Worm (Caenorhabditis elegans) whole organism, L1 larva: Measurements from ENCODE around the gene F18A12.2.
A peak's percentile ranks its signal among the peaks of the same experiment; 100 is the strongest.

Source experiments
- C04F5.9 ChIP-seq: sonication (generic microtip); optimal IDR thresholded peaks from 2 replicates; lab custom pipeline; 2016; ENCODE audit warnings: missing genetic modification characterization, missing compliant biosample characterization
- C16A3.4 ChIP-seq: fragments of 150-350 bp; optimal IDR thresholded peaks from 2 replicates; lab custom pipeline; 2014; ENCODE audit warnings: missing biosample characterization, missing genetic modification characterization
- Y116A8C.19 ChIP-seq: sonication (generic microtip); optimal IDR thresholded peaks from 2 replicates; lab custom pipeline; 2016; ENCODE audit warnings: missing compliant biosample characterization, missing genetic modification characterization, borderline replicate concordance
- ama-1 ChIP-seq: fragments of 150-350 bp; optimal IDR thresholded peaks from 2 replicates; lab custom pipeline; 2014
- blmp-1 ChIP-seq: fragments of 150-350 bp; optimal IDR thresholded peaks from 2 replicates; lab custom pipeline; 2014; ENCODE audit warnings: missing biosample characterization, missing genetic modification characterization
- ceh-8 ChIP-seq: fragments of 200-800 bp; sonication (Bioruptor generic); optimal IDR thresholded peaks from 2 replicates; lab custom pipeline; 2018; ENCODE audit warnings: mild to moderate bottlenecking, missing genetic modification characterization, moderate library complexity, missing compliant biosample characterization
- ces-1 ChIP-seq: fragments of 150-350 bp; optimal IDR thresholded peaks from 2 replicates; lab custom pipeline; 2014; ENCODE audit warnings: missing biosample characterization, missing genetic modification reagents, missing genetic modification characterization
- efl-1 ChIP-seq, 4 experiments: fragments of 150-350 bp; optimal IDR thresholded peaks in 3 of 4; peaks in 1 of 4; 1 replicate in 1 of 4; 2 replicates in 3 of 4; lab custom pipeline; 2014; ENCODE audit warnings: missing biosample characterization in 2 of 4, missing genetic modification characterization in 2 of 4, missing genetic modification reagents in 2 of 4
- efl-3 ChIP-seq: fragments of 200-800 bp; sonication (Bioruptor generic); optimal IDR thresholded peaks from 2 replicates; lab custom pipeline; 2018; ENCODE audit warnings: mild to moderate bottlenecking, missing genetic modification characterization, missing compliant biosample characterization
- elt-2 ChIP-seq: sonication (generic microtip); optimal IDR thresholded peaks from 2 replicates; lab custom pipeline; 2016; ENCODE audit warnings: missing genetic modification characterization, mild to moderate bottlenecking, inconsistent platforms, missing compliant biosample characterization, missing genetic modification reagents
- ets-5 ChIP-seq: fragments of 200-800 bp; sonication (Bioruptor generic); IDR thresholded peaks from 2 replicates; pipeline ENCODE4 v1.3.6; 2022; ENCODE audit warnings: missing genetic modification characterization, missing compliant biosample characterization
- fkh-10 ChIP-seq: sonication (generic microtip); optimal IDR thresholded peaks from 2 replicates; lab custom pipeline; 2017; ENCODE audit warnings: missing biosample characterization, missing genetic modification reagents, missing genetic modification characterization
- fos-1 ChIP-seq: fragments of 150-350 bp; optimal IDR thresholded peaks from 2 replicates; lab custom pipeline; 2014; ENCODE audit warnings: missing biosample characterization, missing genetic modification characterization
- hlh-4 ChIP-seq: sonication (generic microtip); optimal IDR thresholded peaks from 2 replicates; lab custom pipeline; 2016; ENCODE audit warnings: mild to moderate bottlenecking, missing genetic modification characterization, missing compliant biosample characterization
- hpl-2 ChIP-seq: fragments of 150-350 bp; optimal IDR thresholded peaks from 2 replicates; lab custom pipeline; 2014; ENCODE audit warnings: missing biosample characterization, missing genetic modification reagents, missing genetic modification characterization
- irx-1 ChIP-seq: sonication (generic microtip); optimal IDR thresholded peaks from 2 replicates; lab custom pipeline; 2016; ENCODE audit warnings: missing genetic modification characterization, missing compliant biosample characterization
- jun-1 ChIP-seq: fragments of 150-350 bp; optimal IDR thresholded peaks from 2 replicates; lab custom pipeline; 2014; ENCODE audit warnings: missing biosample characterization, missing genetic modification reagents, missing genetic modification characterization
- lin-39 ChIP-seq: fragments of 150-350 bp; optimal IDR thresholded peaks from 2 replicates; lab custom pipeline; 2014; ENCODE audit warnings: missing biosample characterization, missing genetic modification reagents, missing genetic modification characterization
- lsy-2 ChIP-seq, 2 experiments: fragments of 150-350 bp; optimal IDR thresholded peaks; 2 replicates each; lab custom pipeline; 2014; ENCODE audit warnings: missing biosample characterization in 2 of 2, missing genetic modification characterization in 2 of 2
- mab-9 ChIP-seq: fragments of 200-800 bp; sonication (Bioruptor generic); IDR thresholded peaks from 2 replicates; pipeline ENCODE4 v1.3.6; 2022; ENCODE audit warnings: missing genetic modification reagents, missing genetic modification characterization, missing compliant biosample characterization
- nhr-11 ChIP-seq: fragments of 150-350 bp; optimal IDR thresholded peaks from 2 replicates; lab custom pipeline; 2014; ENCODE audit warnings: missing biosample characterization, missing genetic modification characterization
- nhr-19 ChIP-seq: fragments of 200-800 bp; sonication (Bioruptor generic); conservative IDR thresholded peaks from 2 replicates; pipeline ENCODE4 v1.3.6; 2022; ENCODE audit warnings: missing genetic modification characterization, missing compliant biosample characterization
- nhr-237 ChIP-seq: fragments of 150-350 bp; optimal IDR thresholded peaks from 2 replicates; lab custom pipeline; 2014; ENCODE audit warnings: missing biosample characterization, missing genetic modification characterization
- nhr-47 ChIP-seq: sonication (generic microtip); optimal IDR thresholded peaks from 2 replicates; lab custom pipeline; 2016; ENCODE audit warnings: mild to moderate bottlenecking, missing genetic modification characterization, moderate library complexity, missing compliant biosample characterization
- nhr-77 ChIP-seq: fragments of 150-350 bp; optimal IDR thresholded peaks from 2 replicates; lab custom pipeline; 2014; ENCODE audit warnings: missing biosample characterization, missing genetic modification characterization
- nhr-84 ChIP-seq: sonication (generic microtip); optimal IDR thresholded peaks from 2 replicates; lab custom pipeline; 2017; ENCODE audit warnings: missing biosample characterization, missing genetic modification characterization
- nhr-90 ChIP-seq: sonication (generic microtip); optimal IDR thresholded peaks from 2 replicates; lab custom pipeline; 2016; ENCODE audit warnings: mild to moderate bottlenecking, missing genetic modification characterization, missing compliant biosample characterization; ENCODE audit not compliant: poor library complexity
- rnt-1 ChIP-seq: sonication (generic microtip); optimal IDR thresholded peaks from 2 replicates; lab custom pipeline; 2016; ENCODE audit warnings: mild to moderate bottlenecking, missing genetic modification characterization, moderate library complexity, missing compliant biosample characterization
- skn-1 ChIP-seq: fragments of 150-350 bp; optimal IDR thresholded peaks from 2 replicates; lab custom pipeline; 2014; ENCODE audit warnings: missing biosample characterization, missing genetic modification characterization
- snpc-4 ChIP-seq: fragments of 150-350 bp; optimal IDR thresholded peaks from 2 replicates; lab custom pipeline; 2014; ENCODE audit warnings: missing biosample characterization, missing genetic modification characterization
- snu-23 ChIP-seq: sonication (generic microtip); optimal IDR thresholded peaks from 2 replicates; lab custom pipeline; 2016; ENCODE audit warnings: missing genetic modification characterization, missing compliant biosample characterization
- sptf-1 ChIP-seq: fragments of 150-350 bp; optimal IDR thresholded peaks from 2 replicates; lab custom pipeline; 2014; ENCODE audit warnings: missing biosample characterization, missing genetic modification characterization
- unc-30 ChIP-seq: sonication (generic microtip); optimal IDR thresholded peaks from 2 replicates; lab custom pipeline; 2017; ENCODE audit warnings: missing biosample characterization, missing genetic modification characterization
- unc-62 ChIP-seq: fragments of 150-350 bp; optimal IDR thresholded peaks from 2 replicates; lab custom pipeline; 2014; ENCODE audit warnings: missing biosample characterization, missing genetic modification reagents, missing genetic modification characterization
- unc-98 ChIP-seq: fragments of 200-800 bp; sonication (Bioruptor generic); IDR thresholded peaks from 2 replicates; pipeline ENCODE4 v1.3.6; 2022; ENCODE audit warnings: missing genetic modification characterization, missing compliant biosample characterization
- xbp-1 ChIP-seq: sonication (generic microtip); optimal IDR thresholded peaks from 2 replicates; lab custom pipeline; 2016; ENCODE audit warnings: missing genetic modification characterization, missing compliant biosample characterization
- zag-1 ChIP-seq: fragments of 150-350 bp; optimal IDR thresholded peaks from 2 replicates; lab custom pipeline; 2014; ENCODE audit warnings: missing biosample characterization, missing genetic modification characterization

F18A12.2 gene

ce11 chrII:3414383-3414910 is at the start of gene F18A12.2, which contains the start of gene F18A12.7:
F18A12.2 (plus strand) TSS chrII:3414860.
F18A12.7 (minus strand) TSS chrII:3414483.
- TF ChIP-seq efl-1 (optimal IDR thresholded peaks at IDR 0.05; lab: Kevin White, UChicago) (no peak), efl-1 (GFP tag; optimal IDR thresholded peaks at IDR 0.05 in 1 of 2; lab: Kevin White, UChicago) (no peak), unc-30 (tag; lab: Kevin White, UChicago) (no peak)

ce11 chrII:3367100-3367499 is 47.6 kb upstream of the F18A12.2 start, which contains the start of gene Y49F6C.6:
Y49F6C.6 (minus strand) TSS chrII:3367200.
- TF ChIP-seq elt-2 (tag; lab: Kevin White, UChicago) (no peak), hpl-2 (GFP tag; lab: Kevin White, UChicago) (no peak), mab-9 (GFP tag; lab: Robert Waterston, UW) (no peak), jun-1 (no peak), snpc-4 (tag; lab: Kevin White, UChicago) (no peak), fos-1 (no peak), nhr-84 (no peak), nhr-237 (no peak), sptf-1 (tag; lab: Kevin White, UChicago) (no peak), C04F5.9 (tag; lab: Kevin White, UChicago) (no peak), C16A3.4 (tag; lab: Kevin White, UChicago) (no peak)

ce11 chrII:3368097-3368496 is 46.6 kb upstream of the F18A12.2 start, which contains the start of gene Y49F6C.7:
Y49F6C.7 (minus strand) TSS chrII:3368197.
- TF ChIP-seq nhr-11 (no peak), nhr-90 (tag; lab: Kevin White, UChicago) (no peak), elt-2 (tag; lab: Kevin White, UChicago) (no peak), unc-30 (tag; lab: Kevin White, UChicago) (no peak), lin-39 (tag; lab: Kevin White, UChicago) (no peak), lsy-2 (tag; optimal IDR thresholded peaks at IDR 0.05; lab: Kevin White, UChicago) (no peak), ets-5 (no peak), C16A3.4 (tag; lab: Kevin White, UChicago) (no peak), unc-98 (GFP tag; lab: Robert Waterston, UW) (no peak), nhr-84 (no peak), ces-1 (no peak), snpc-4 (tag; lab: Kevin White, UChicago) (no peak), hlh-4 (tag; lab: Kevin White, UChicago) (no peak)

- TF ChIP-seq ets-5 (no peak), rnt-1 (tag; lab: Kevin White, UChicago) (peak; percentile 4), hpl-2 (GFP tag; lab: Kevin White, UChicago) (no peak), nhr-77 (tag; lab: Kevin White, UChicago) (no peak), efl-1 (optimal IDR thresholded peaks at IDR 0.05; lab: Kevin White, UChicago) (no peak), efl-1 (GFP tag; optimal IDR thresholded peaks at IDR 0.05 in 1 of 2; lab: Kevin White, UChicago) (peak in 1 of 2 experiments; percentile 33), nhr-90 (tag; lab: Kevin White, UChicago) (no peak), lsy-2 (tag; optimal IDR thresholded peaks at IDR 0.05; lab: Kevin White, UChicago) (peak; percentile 38 to 50), irx-1 (tag; lab: Kevin White, UChicago) (no peak)
Measured at ce11 chrII:3370061-3370460, 44.6 kb upstream of the F18A12.2 start, which contains the start of gene Y49F6C.8. Y49F6C.8 (minus strand) TSS chrII:3370111.

- TF ChIP-seq snpc-4 (tag; lab: Kevin White, UChicago) (no peak), lsy-2 (tag; optimal IDR thresholded peaks at IDR 0.05; lab: Kevin White, UChicago) (no peak), C16A3.4 (tag; lab: Kevin White, UChicago) (no peak), nhr-47 (tag; lab: Kevin White, UChicago) (no peak), ama-1 (no peak), zag-1 (tag; lab: Kevin White, UChicago) (no peak), ceh-8 (GFP tag; lab: Kevin White, UChicago) (no peak)
Measured at ce11 chrII:3371010-3371409, 43.6 kb upstream of the F18A12.2 start, which contains the start of gene bath-23. bath-23 (plus strand) TSS chrII:3371310.

ce11 chrII:3373875-3374274 is 40.8 kb upstream of the F18A12.2 start:
- TF ChIP-seq snu-23 (GFP tag; lab: Kevin White, UChicago) (no peak), nhr-19 (GFP tag; lab: Robert Waterston, UW) (no peak), efl-1 (optimal IDR thresholded peaks at IDR 0.05; lab: Kevin White, UChicago) (peak in 1 of 2 experiments; percentile 4), efl-1 (GFP tag; optimal IDR thresholded peaks at IDR 0.05 in 1 of 2; lab: Kevin White, UChicago) (no peak), ceh-8 (GFP tag; lab: Kevin White, UChicago) (no peak), Y116A8C.19 (tag; lab: Kevin White, UChicago) (no peak), hpl-2 (GFP tag; lab: Kevin White, UChicago) (no peak), unc-98 (GFP tag; lab: Robert Waterston, UW) (no peak), xbp-1 (tag; lab: Kevin White, UChicago) (no peak), fkh-10 (no peak), blmp-1 (peak; percentile 8), ama-1 (no peak), unc-62 (GFP tag; lab: Kevin White, UChicago) (no peak), skn-1 (tag; lab: Kevin White, UChicago) (no peak), efl-3 (GFP tag; lab: Kevin White, UChicago) (no peak), nhr-77 (tag; lab: Kevin White, UChicago) (no peak)
- TF ChIP-seq, all 84 proteins: peak for 2
